Fruit fly (Drosophila melanogaster) whole organism, pupa: ENCODE data around the gene CG4069.

ENCODE experiments used
- CG10348 ChIP-seq: fragments of 200-800 bp; sonication (Bioruptor generic); IDR thresholded peaks from 2 replicates; pipeline ENCODE4 v1.3.6; 2022; ENCODE audit warnings: missing biosample characterization, missing genetic modification characterization
- CG13204 ChIP-seq: fragments of 200-800 bp; sonication (Bioruptor generic); optimal IDR thresholded peaks from 2 replicates; lab custom pipeline; 2018; ENCODE audit warnings: missing biosample characterization, mild to moderate bottlenecking, missing genetic modification characterization, moderate library complexity
- CG14655 ChIP-seq: fragments of 200-800 bp; sonication (Bioruptor generic); optimal IDR thresholded peaks from 3 replicates; lab custom pipeline; 2017; ENCODE audit warnings: mild to moderate bottlenecking, missing biosample characterization, missing genetic modification reagents, missing genetic modification characterization
- CG15710 ChIP-seq: fragments of 200-800 bp; sonication (Bioruptor generic); optimal IDR thresholded peaks from 2 replicates; lab custom pipeline; 2018; ENCODE audit warnings: missing biosample characterization, mild to moderate bottlenecking, missing genetic modification characterization, moderate library complexity
- CG17806 ChIP-seq: fragments of 200-800 bp; sonication (Bioruptor generic); optimal IDR thresholded peaks from 2 replicates; lab custom pipeline; 2018; ENCODE audit warnings: missing biosample characterization, mild to moderate bottlenecking, missing genetic modification characterization, moderate library complexity
- CG32121 ChIP-seq: fragments of 200-800 bp; sonication (Bioruptor generic); IDR thresholded peaks from 2 replicates; pipeline ENCODE4 v1.3.6; 2022; ENCODE audit warnings: missing biosample characterization, missing genetic modification characterization
- CG34367 ChIP-seq: fragments of 200-800 bp; sonication (Bioruptor generic); optimal IDR thresholded peaks from 2 replicates; lab custom pipeline; 2018; ENCODE audit warnings: missing biosample characterization, mild to moderate bottlenecking, missing genetic modification characterization
- CG4496 ChIP-seq: fragments of 200-800 bp; sonication (Bioruptor generic); IDR thresholded peaks from 3 replicates; pipeline ENCODE4 v1.3.6; 2022; ENCODE audit warnings: missing biosample characterization, missing genetic modification characterization
- CG9948 ChIP-seq: fragments of 200-800 bp; sonication (Bioruptor generic); optimal IDR thresholded peaks from 2 replicates; lab custom pipeline; 2018; ENCODE audit warnings: missing biosample characterization, mild to moderate bottlenecking, missing genetic modification characterization, moderate library complexity
- D1 ChIP-seq: fragments of 200-800 bp; sonication (Bioruptor generic); optimal IDR thresholded peaks from 2 replicates; lab custom pipeline; 2018; ENCODE audit warnings: missing biosample characterization, mild to moderate bottlenecking, missing genetic modification characterization, moderate library complexity
- EcR ChIP-seq: fragments of 200-800 bp; sonication (Bioruptor generic); optimal IDR thresholded peaks from 3 replicates; lab custom pipeline; 2019; ENCODE audit warnings: missing biosample characterization, missing genetic modification characterization, mild to moderate bottlenecking, moderate library complexity, missing genetic modification reagents
- Ets98B ChIP-seq: fragments of 200-800 bp; sonication (Bioruptor generic); IDR thresholded peaks from 2 replicates; pipeline ENCODE4 v1.3.6; 2022; ENCODE audit warnings: missing biosample characterization, missing genetic modification characterization
- Pif1A ChIP-seq: fragments of 200-800 bp; sonication (Bioruptor generic); optimal IDR thresholded peaks from 3 replicates; lab custom pipeline; 2016; ENCODE audit warnings: missing biosample characterization, missing genetic modification characterization
- Snoo ChIP-seq: fragments of 200-800 bp; sonication (Bioruptor generic); optimal IDR thresholded peaks from 3 replicates; lab custom pipeline; 2017; ENCODE audit warnings: missing biosample characterization, mild to moderate bottlenecking, missing genetic modification characterization, inconsistent platforms
- rn ChIP-seq: fragments of 200-800 bp; sonication (Bioruptor generic); IDR thresholded peaks from 2 replicates; pipeline ENCODE4 v1.3.6; 2022; ENCODE audit warnings: missing biosample characterization, missing genetic modification characterization

The CG4069 gene

DNA sequence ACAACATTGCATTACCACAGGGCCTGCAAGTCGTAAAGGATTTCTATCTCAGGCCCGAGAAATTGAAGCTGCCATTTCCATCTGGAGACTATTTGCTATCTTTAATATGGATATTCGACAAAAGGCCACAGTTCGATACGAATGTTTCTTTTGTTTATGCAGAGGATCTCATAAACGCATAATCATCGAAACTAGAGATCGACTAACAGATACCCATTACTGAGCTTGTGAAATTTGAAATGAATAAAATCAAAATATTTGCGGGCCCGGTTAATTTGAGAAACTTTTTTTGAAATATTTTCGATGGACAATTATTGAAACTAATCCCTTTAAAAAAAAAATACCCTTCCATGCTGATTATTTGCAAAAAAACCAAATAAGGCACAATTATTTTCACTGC, 50.9 kb downstream of the CG4069 start:
- TF ChIP-seq CG17806 (tag; lab: Kevin White, UChicago), result no peak
- TF ChIP-seq Snoo (tag; lab: Kevin White, UChicago), result no peak
- no peak for TF ChIP-seq CG34367 (tag; lab: Kevin White, UChicago)
- no peak for TF ChIP-seq CG13204
- TF ChIP-seq rn (GFP tag; lab: Robert Waterston, UW), result no peak
- no peak for TF ChIP-seq CG10348 (GFP tag; lab: Robert Waterston, UW)
- no peak for TF ChIP-seq Pif1A (GFP tag; lab: Kevin White, UChicago)
- TF ChIP-seq EcR, result no peak
- TF ChIP-seq CG9948 (tag; lab: Kevin White, UChicago), result no peak
- no peak for TF ChIP-seq CG4496 (GFP tag; lab: Robert Waterston, UW)
- no peak for TF ChIP-seq CG32121
- no peak for TF ChIP-seq Ets98B (GFP tag; lab: Robert Waterston, UW)
- TF ChIP-seq CG14655 (GFP tag; lab: Kevin White, UChicago), result no peak
- TF ChIP-seq CG15710, result no peak
- no peak for TF ChIP-seq D1
